Worm (Caenorhabditis elegans) whole organism, late embryonic: ENCODE data around the gene F49F1.9.

Experiments used
- K09A11.1 ChIP-seq: sonication (generic microtip); optimal IDR thresholded peaks from 2 replicates; lab custom pipeline; 2017; ENCODE audit warnings: antibody characterized with exemption, mild to moderate bottlenecking, missing genetic modification characterization, missing compliant biosample characterization; ENCODE audit not compliant: insufficient read depth
- Y22D7AL.16 ChIP-seq: sonication (generic microtip); optimal IDR thresholded peaks from 2 replicates; lab custom pipeline; 2016; ENCODE audit warnings: missing genetic modification characterization, missing compliant biosample characterization
- ahr-1 ChIP-seq: sonication (generic microtip); optimal IDR thresholded peaks from 2 replicates; lab custom pipeline; 2016; ENCODE audit warnings: missing genetic modification characterization, missing compliant biosample characterization
- ceh-14 ChIP-seq: sonication (generic microtip); optimal IDR thresholded peaks from 2 replicates; lab custom pipeline; 2016; ENCODE audit warnings: missing genotype, missing genetic modification characterization, missing compliant biosample characterization
- ceh-2 ChIP-seq: sonication (generic microtip); optimal IDR thresholded peaks from 2 replicates; lab custom pipeline; 2016; ENCODE audit warnings: missing genotype, missing genetic modification characterization, missing compliant biosample characterization
- ceh-24 ChIP-seq: sonication (generic microtip); optimal IDR thresholded peaks from 2 replicates; lab custom pipeline; 2016; ENCODE audit warnings: mild to moderate bottlenecking, missing genetic modification characterization, missing compliant biosample characterization
- ceh-34 ChIP-seq: sonication (generic microtip); optimal IDR thresholded peaks from 2 replicates; lab custom pipeline; 2016; ENCODE audit warnings: mild to moderate bottlenecking, missing genetic modification characterization, missing compliant biosample characterization
- ceh-45 ChIP-seq: fragments of 200-800 bp; sonication (Bioruptor generic); IDR thresholded peaks from 2 replicates; pipeline ENCODE4 v1.3.6; 2022; ENCODE audit warnings: missing genetic modification reagents, missing genetic modification characterization, missing compliant biosample characterization
- ceh-9 ChIP-seq: sonication (generic microtip); optimal IDR thresholded peaks from 2 replicates; lab custom pipeline; 2016; ENCODE audit warnings: mild to moderate bottlenecking, missing genetic modification characterization, inconsistent platforms, missing compliant biosample characterization
- che-1 ChIP-seq: sonication (generic microtip); optimal IDR thresholded peaks from 2 replicates; lab custom pipeline; 2016; ENCODE audit warnings: mild to moderate bottlenecking, missing genetic modification characterization, missing compliant biosample characterization
- elt-2 ChIP-seq: sonication (generic microtip); optimal IDR thresholded peaks from 2 replicates; lab custom pipeline; 2016; ENCODE audit warnings: missing genetic modification reagents, missing genetic modification characterization, missing compliant biosample characterization
- elt-4 ChIP-seq: sonication (generic microtip); optimal IDR thresholded peaks from 2 replicates; lab custom pipeline; 2016; ENCODE audit warnings: missing genetic modification characterization, missing compliant biosample characterization
- ets-4 ChIP-seq: sonication (generic microtip); optimal IDR thresholded peaks from 2 replicates; lab custom pipeline; 2016; ENCODE audit warnings: missing genetic modification characterization, missing compliant biosample characterization
- eyg-1 ChIP-seq: sonication (generic microtip); optimal IDR thresholded peaks from 2 replicates; lab custom pipeline; 2016; ENCODE audit warnings: missing genotype, missing genetic modification characterization, missing compliant biosample characterization
- fkh-6 ChIP-seq: sonication (generic microtip); optimal IDR thresholded peaks from 2 replicates; lab custom pipeline; 2016; ENCODE audit warnings: missing genetic modification characterization, missing compliant biosample characterization
- gmeb-2 ChIP-seq: sonication (generic microtip); optimal IDR thresholded peaks from 2 replicates; lab custom pipeline; 2016; ENCODE audit warnings: missing genetic modification characterization, inconsistent platforms, missing compliant biosample characterization
- hlh-8 ChIP-seq: sonication (generic microtip); optimal IDR thresholded peaks from 2 replicates; lab custom pipeline; 2016; ENCODE audit warnings: missing genotype, missing genetic modification characterization, missing compliant biosample characterization
- lin-11 ChIP-seq: fragments of 200-800 bp; sonication (Bioruptor generic); optimal IDR thresholded peaks from 2 replicates; lab custom pipeline; 2018; ENCODE audit warnings: mild to moderate bottlenecking, missing genetic modification characterization, missing compliant biosample characterization
- nhr-11 ChIP-seq: fragments of 150-350 bp; optimal IDR thresholded peaks from 2 replicates; lab custom pipeline; 2014; ENCODE audit warnings: missing biosample characterization, missing genetic modification characterization
- nhr-232 ChIP-seq: sonication (generic microtip); optimal IDR thresholded peaks from 2 replicates; lab custom pipeline; 2016; ENCODE audit warnings: missing genetic modification characterization, missing compliant biosample characterization
- npax-4 ChIP-seq: sonication (generic microtip); optimal IDR thresholded peaks from 2 replicates; lab custom pipeline; 2016; ENCODE audit warnings: missing genetic modification characterization, missing compliant biosample characterization
- pag-3 ChIP-seq: sonication (generic microtip); optimal IDR thresholded peaks from 2 replicates; lab custom pipeline; 2016; ENCODE audit warnings: missing compliant biosample characterization, missing genetic modification characterization, borderline replicate concordance
- pqm-1 ChIP-seq: sonication (generic microtip); optimal IDR thresholded peaks from 2 replicates; lab custom pipeline; 2016; ENCODE audit warnings: missing genetic modification characterization, missing compliant biosample characterization
- pros-1 ChIP-seq: fragments of 150-350 bp; optimal IDR thresholded peaks from 2 replicates; lab custom pipeline; 2014; ENCODE audit warnings: missing biosample characterization, missing genetic modification reagents, missing genetic modification characterization
- ref-2 ChIP-seq: sonication (generic microtip); optimal IDR thresholded peaks from 2 replicates; lab custom pipeline; 2016; ENCODE audit warnings: missing genetic modification characterization, missing compliant biosample characterization
- rnt-1 ChIP-seq: sonication (generic microtip); optimal IDR thresholded peaks from 2 replicates; lab custom pipeline; 2016; ENCODE audit warnings: missing genetic modification characterization, missing compliant biosample characterization
- sox-2 ChIP-seq: fragments of 200-800 bp; sonication (Bioruptor generic); IDR thresholded peaks from 2 replicates; pipeline ENCODE4 v1.3.6; 2022; ENCODE audit warnings: missing genetic modification reagents, missing genetic modification characterization, missing compliant biosample characterization
- syd-9 ChIP-seq: sonication (generic microtip); optimal IDR thresholded peaks from 2 replicates; lab custom pipeline; 2016; ENCODE audit warnings: mild to moderate bottlenecking, missing genetic modification characterization, moderate library complexity, missing compliant biosample characterization
- tbx-2 ChIP-seq: sonication (generic microtip); optimal IDR thresholded peaks from 2 replicates; lab custom pipeline; 2016; ENCODE audit warnings: missing genetic modification characterization, missing compliant biosample characterization
- tbx-7 ChIP-seq: sonication (generic microtip); optimal IDR thresholded peaks from 2 replicates; lab custom pipeline; 2016; ENCODE audit warnings: missing genotype, missing genetic modification characterization, missing compliant biosample characterization
- ttx-3 ChIP-seq: sonication (generic microtip); optimal IDR thresholded peaks from 2 replicates; lab custom pipeline; 2016; ENCODE audit warnings: missing genetic modification reagents, missing genetic modification characterization, missing compliant biosample characterization
- unc-42 ChIP-seq: sonication (generic microtip); optimal IDR thresholded peaks from 2 replicates; lab custom pipeline; 2016; ENCODE audit warnings: missing genotype, missing genetic modification characterization, missing compliant biosample characterization
- unc-55 ChIP-seq: sonication (generic microtip); optimal IDR thresholded peaks from 2 replicates; lab custom pipeline; 2017; ENCODE audit warnings: missing biosample characterization, missing genetic modification reagents, missing genetic modification characterization

F49F1.9 gene

ce11 chrIV:4154641-4155040, 17.3 kb upstream of the F49F1.9 start, which contains the start of gene K08D10.14:
TSS of gene K08D10.14 (plus strand) at chrIV:4154941.
- TF ChIP-seq tbx-7 (tag; lab: Kevin White, UChicago) (no peak), ceh-2 (tag; lab: Kevin White, UChicago) (no peak), pqm-1 (tag; lab: Kevin White, UChicago) (no peak), che-1 (tag; lab: Kevin White, UChicago) (no peak), sox-2 (GFP tag; lab: Robert Waterston, UW) (no peak), rnt-1 (tag; lab: Kevin White, UChicago) (no peak)

- no peak for TF ChIP-seq npax-4 (tag; lab: Kevin White, UChicago)
- TF ChIP-seq syd-9 (tag; lab: Kevin White, UChicago): no peak
- TF ChIP-seq ceh-2 (tag; lab: Kevin White, UChicago): no peak
- no peak for TF ChIP-seq ref-2 (tag; lab: Kevin White, UChicago)
- TF ChIP-seq lin-11 (tag; lab: Kevin White, UChicago): no peak
- TF ChIP-seq nhr-11 (tag; lab: Kevin White, UChicago): no peak
- TF ChIP-seq gmeb-2: no peak
- no peak for TF ChIP-seq K09A11.1 (tag; lab: Kevin White, UChicago)
- TF ChIP-seq ceh-24 (tag; lab: Kevin White, UChicago): no peak
- TF ChIP-seq, all 69 proteins: peak for 0
These were observed 14.8 kb upstream of the F49F1.9 start, which contains the start of the genes K08D10.10 and R07C12.1 for ce11 chrIV:4152143-4152542. TSS of gene K08D10.10 (plus strand) at chrIV:4152235. TSS of gene R07C12.1 (plus strand) at chrIV:4152456.

- TF ChIP-seq tbx-2 (tag; lab: Kevin White, UChicago): no peak
- TF ChIP-seq hlh-8 (tag; lab: Kevin White, UChicago): no peak
- no peak for TF ChIP-seq eyg-1 (tag; lab: Kevin White, UChicago)
- no peak for TF ChIP-seq ttx-3 (tag; lab: Kevin White, UChicago)
- TF ChIP-seq ceh-9 (tag; lab: Kevin White, UChicago): no peak
- no peak for TF ChIP-seq ahr-1 (tag; lab: Kevin White, UChicago)
- no peak for TF ChIP-seq fkh-6 (tag; lab: Kevin White, UChicago)
These were observed 12.8 kb upstream of the F49F1.9 start for ce11 chrIV:4150138-4150537.

ce11 chrIV:4147891-4148290, 10.5 kb upstream of the F49F1.9 start:
- no peak for TF ChIP-seq ceh-14 (tag; lab: Kevin White, UChicago)
- TF ChIP-seq elt-2 (tag; lab: Kevin White, UChicago): peak; percentile 47
- no peak for TF ChIP-seq ets-4 (tag; lab: Kevin White, UChicago)

- TF ChIP-seq ets-4 (tag; lab: Kevin White, UChicago): no peak
- TF ChIP-seq pag-3 (tag; lab: Kevin White, UChicago): no peak
- no peak for TF ChIP-seq ceh-34
- TF ChIP-seq ceh-45 (GFP tag; lab: Robert Waterston, UW): no peak
- TF ChIP-seq rnt-1 (tag; lab: Kevin White, UChicago): no peak
- TF ChIP-seq pros-1: no peak
- no peak for TF ChIP-seq unc-42 (tag; lab: Kevin White, UChicago)
- no peak for TF ChIP-seq unc-55 (GFP tag; lab: Kevin White, UChicago)
- TF ChIP-seq nhr-232 (tag; lab: Kevin White, UChicago): no peak
- no peak for TF ChIP-seq Y22D7AL.16 (tag; lab: Kevin White, UChicago)
- no peak for TF ChIP-seq elt-4 (tag; lab: Kevin White, UChicago)
These were observed 7.4 kb upstream of the F49F1.9 start, which contains the start of gene R07C12.3 for ce11 chrIV:4144784-4145183. TSS of gene R07C12.3 (plus strand) at chrIV:4145084.
